Fruit fly (Drosophila melanogaster): ENCODE results near the gene CG16812.

- no peak for TF ChIP-seq CTCF (optimal IDR thresholded peaks at IDR 0.05)
- TF ChIP-seq CG8478 (optimal IDR thresholded peaks at IDR 0.05): no peak
Observed at dm6 chr2L:13222225-13222648, at the start of gene CG16812, which contains the start of gene Ski6.
